Worm (Caenorhabditis elegans): ENCODE data around the gene kel-10.

kel-10 gene

ce11 chrIII:10123586-10124233 lies 22.5 kb upstream of the kel-10 start, which contains the start of gene ttll-4 (continued):
- TF ChIP-seq lin-35 (GFP tag; optimal IDR thresholded peaks at IDR 0.05) (peak in 1 of 2 experiments; percentile 15), C16A3.4 (tag; optimal IDR thresholded peaks at IDR 0.05) (no peak), nhr-28 (tag; optimal IDR thresholded peaks at IDR 0.05) (no peak), elt-2 (tag; optimal IDR thresholded peaks at IDR 0.05) (no peak), nhr-85 (tag) (no peak)

DNA sequence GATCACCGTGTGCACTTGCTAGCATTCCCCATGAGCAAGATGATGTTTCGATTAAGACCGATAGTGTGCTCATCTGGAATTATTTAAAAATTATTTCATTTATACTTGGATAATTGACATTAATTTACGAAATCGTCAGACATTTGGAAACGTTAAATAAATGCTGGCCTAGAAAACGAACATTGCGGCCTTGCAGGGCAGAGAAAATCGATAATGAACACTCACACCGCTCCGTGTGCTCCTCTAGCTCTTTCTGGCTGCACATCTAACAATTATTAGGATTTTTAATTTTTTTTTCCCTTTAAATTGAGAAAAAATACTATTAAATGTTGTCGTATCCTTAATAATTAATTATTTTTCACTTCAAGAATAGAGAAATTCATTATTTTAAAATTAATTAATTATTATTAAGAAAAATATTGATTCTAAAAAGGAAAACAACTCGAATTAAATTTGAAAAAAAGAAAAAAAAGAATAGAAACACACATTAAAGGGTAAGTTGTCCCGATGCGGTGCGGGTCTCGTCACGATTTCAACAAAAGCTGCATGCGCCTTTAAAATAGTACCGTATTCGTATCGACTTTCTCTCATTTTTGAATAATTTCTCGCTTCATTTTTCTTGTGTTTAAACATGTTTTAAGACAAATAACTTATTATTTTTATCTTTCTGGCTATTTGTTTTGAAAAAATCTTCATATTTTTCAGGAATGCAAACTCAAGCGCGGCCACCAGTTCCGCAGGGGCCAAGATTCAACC lies 19.0 kb upstream of the kel-10 start, which contains the start of the genes gtf-2H3 and ham-3:
gtf-2H3 (minus strand) TSS at position 73 of the 756 bp plus-strand sequence.
ham-3 (plus strand) TSS at position 706 of the 756 bp plus-strand sequence.
- TF ChIP-seq F16B12.6 (tag; optimal IDR thresholded peaks at IDR 0.05): peak; percentile 15
- TF ChIP-seq mep-1 (tag; optimal IDR thresholded peaks at IDR 0.05): peak; percentile 2
- TF ChIP-seq nhr-12 (tag; optimal IDR thresholded peaks at IDR 0.05): no peak
- no peak for TF ChIP-seq fos-1 (tag; optimal IDR thresholded peaks at IDR 0.05)
- peak; percentile 6 for TF ChIP-seq dsc-1 (tag; optimal IDR thresholded peaks at IDR 0.05)
- TF ChIP-seq ceh-82 (tag; optimal IDR thresholded peaks at IDR 0.05): peak in 1 of 3 experiments; percentile 15
- TF ChIP-seq efl-1 (optimal IDR thresholded peaks at IDR 0.05): peak; percentile 13 to 28
- peak; percentile 3 to 35 for TF ChIP-seq efl-1 (GFP tag; optimal IDR thresholded peaks at IDR 0.05 in 1 of 2)
- TF ChIP-seq lir-3 (tag; optimal IDR thresholded peaks at IDR 0.05; ENCODE audit: poor library complexity): peak; percentile 32
- TF ChIP-seq lin-14 (GFP tag; optimal IDR thresholded peaks at IDR 0.05): peak; percentile 59
- no peak for TF ChIP-seq lin-35 (GFP tag; optimal IDR thresholded peaks at IDR 0.05)
- TF ChIP-seq ztf-11 (tag; optimal IDR thresholded peaks at IDR 0.05): peak in 1 of 2 experiments; percentile 6
- no peak for TF ChIP-seq mef-2 (tag; optimal IDR thresholded peaks at IDR 0.05)
- TF ChIP-seq rnt-1 (tag; optimal IDR thresholded peaks at IDR 0.05): peak; percentile 19
- TF ChIP-seq nhr-237 (tag; optimal IDR thresholded peaks at IDR 0.05): no peak
- TF ChIP-seq lsy-2 (tag; optimal IDR thresholded peaks at IDR 0.05): peak in 1 of 2 experiments; percentile 28

ce11 chrIII:10118818-10119217 lies 17.6 kb upstream of the kel-10 start, which contains the start of gene ZK1128.3:
TSS of gene ZK1128.3 (minus strand) at chrIII:10118918.
- TF ChIP-seq unc-62 (GFP tag; optimal IDR thresholded peaks at IDR 0.05) (no peak), isw-1 (GFP tag; IDR thresholded peaks at IDR 0.05) (no peak), C34B4.2 (tag; optimal IDR thresholded peaks at IDR 0.05) (no peak), ces-1 (GFP tag; optimal IDR thresholded peaks at IDR 0.05) (no peak), snpc-4 (tag; optimal IDR thresholded peaks at IDR 0.05) (no peak), lir-3 (tag; optimal IDR thresholded peaks at IDR 0.05; ENCODE audit: poor library complexity) (no peak), lin-14 (GFP tag; optimal IDR thresholded peaks at IDR 0.05) (no peak)

DNA sequence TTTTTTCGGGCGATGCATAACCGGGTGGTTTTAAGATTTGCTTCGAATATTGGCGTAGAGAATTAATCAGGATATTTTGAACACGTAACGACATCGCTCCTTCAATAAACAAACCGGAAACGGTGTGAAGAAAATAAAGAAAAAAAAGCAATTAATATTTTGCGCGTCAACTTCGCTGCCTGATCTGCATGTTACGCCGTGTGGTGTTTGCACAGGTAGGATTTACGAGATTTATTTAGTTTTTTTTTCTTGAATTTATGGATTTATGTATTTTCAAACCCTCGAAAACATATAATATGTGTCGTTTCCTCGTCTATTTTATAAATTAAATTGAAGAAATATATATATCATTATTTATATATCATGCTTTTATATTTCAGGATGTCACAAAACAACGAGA lies 13.4 kb upstream of the kel-10 start, which contains the start of the genes ZK1128.1 and mett-10:
ZK1128.1 (minus strand) TSS at position 99 of the 400 bp plus-strand sequence.
mett-10 (plus strand) TSS at position 375 of the 400 bp plus-strand sequence.
- TF ChIP-seq nhr-85 (tag): peak; percentile 25
- peak; percentile 46 for TF ChIP-seq snu-23 (GFP tag; optimal IDR thresholded peaks at IDR 0.05)
- TF ChIP-seq unc-86 (tag; optimal IDR thresholded peaks at IDR 0.05): peak; percentile 9
- no peak for TF ChIP-seq ceh-8 (GFP tag; optimal IDR thresholded peaks at IDR 0.05)
- TF ChIP-seq mef-2 (tag; optimal IDR thresholded peaks at IDR 0.05): no peak
- no peak for TF ChIP-seq lin-13 (GFP tag; optimal IDR thresholded peaks at IDR 0.05)
- TF ChIP-seq lin-35 (GFP tag; optimal IDR thresholded peaks at IDR 0.05): peak; percentile 36 to 50
- TF ChIP-seq nhr-11 (tag; optimal IDR thresholded peaks at IDR 0.05): no peak
- TF ChIP-seq ceh-90 (tag; optimal IDR thresholded peaks at IDR 0.05): no peak
- TF ChIP-seq lin-15B (tag; optimal IDR thresholded peaks at IDR 0.05): peak; percentile 4
- TF ChIP-seq ceh-82 (tag; optimal IDR thresholded peaks at IDR 0.05): peak in 1 of 3 experiments; percentile 17
- peak; percentile 12 for TF ChIP-seq xbp-1 (tag; optimal IDR thresholded peaks at IDR 0.05)
- TF ChIP-seq vab-15 (tag; optimal IDR thresholded peaks at IDR 0.05): peak; percentile 19
- no peak for TF ChIP-seq skn-1 (tag; optimal IDR thresholded peaks at IDR 0.05)
- no peak for TF ChIP-seq nhr-77 (tag; optimal IDR thresholded peaks at IDR 0.05)
- peak; percentile 39 to 48 for TF ChIP-seq efl-1 (optimal IDR thresholded peaks at IDR 0.05)
- peak; percentile 62 to 94 for TF ChIP-seq efl-1 (GFP tag; optimal IDR thresholded peaks at IDR 0.05 in 1 of 2)
- TF ChIP-seq F16B12.6 (tag; optimal IDR thresholded peaks at IDR 0.05): peak; percentile 86
- TF ChIP-seq rnt-1 (tag; optimal IDR thresholded peaks at IDR 0.05): peak; percentile 17
- peak; percentile 23 for TF ChIP-seq mep-1 (tag; optimal IDR thresholded peaks at IDR 0.05)
- no peak for TF ChIP-seq ceh-88 (GFP tag; IDR thresholded peaks at IDR 0.05)
- peak; percentile 23 to 62 (median 41) for TF ChIP-seq dpl-1 (GFP tag; optimal IDR thresholded peaks at IDR 0.05)
- TF ChIP-seq fkh-4 (tag; optimal IDR thresholded peaks at IDR 0.05; ENCODE audit: borderline replicate concordance): no peak
- TF ChIP-seq isw-1 (GFP tag; IDR thresholded peaks at IDR 0.05): 0 out of 2 replicates have a peak, but pooled peaks have one; percentile 6
- peak; percentile 31 for TF ChIP-seq nhr-47 (tag; optimal IDR thresholded peaks at IDR 0.05)
- TF ChIP-seq nhr-71 (tag; optimal IDR thresholded peaks at IDR 0.05): peak; percentile 34
- peak; percentile 46 to 67 for TF ChIP-seq lsy-2 (tag; optimal IDR thresholded peaks at IDR 0.05)
- TF ChIP-seq unc-130 (tag; optimal IDR thresholded peaks at IDR 0.05): peak; percentile 63
- TF ChIP-seq hpl-2 (GFP tag; optimal IDR thresholded peaks at IDR 0.05): no peak
